Worm (Caenorhabditis elegans): ENCODE results near the gene W02B12.11.

Gene W02B12.11

DNA sequence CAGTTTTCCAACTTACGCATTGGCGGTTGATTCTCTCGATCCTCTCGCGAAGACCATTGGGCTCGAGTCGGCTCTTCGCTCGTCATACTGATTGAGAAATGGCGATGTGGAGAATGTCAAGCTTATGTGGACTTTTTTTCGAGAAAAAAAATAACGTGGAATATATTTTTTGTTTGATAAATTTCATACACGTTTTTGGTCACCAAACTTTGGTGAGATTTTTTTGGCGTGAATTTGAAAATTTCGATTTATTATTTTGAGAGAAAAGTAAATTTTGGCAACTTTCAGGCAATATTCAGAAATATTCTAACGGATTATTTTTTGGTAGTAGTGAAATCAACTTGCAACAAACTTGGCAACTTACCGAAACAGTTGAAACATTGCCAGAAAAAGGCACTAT is 5.4 kb downstream of the W02B12.11 start, which contains the start of gene W02B12.12:
Gene W02B12.12 (minus strand): TSS at position 101 of the 400 bp plus-strand sequence.
- TF ChIP-seq nhr-77 (tag; optimal IDR thresholded peaks at IDR 0.05) (no peak), nhr-129 (tag; optimal IDR thresholded peaks at IDR 0.05) (no peak)

DNA sequence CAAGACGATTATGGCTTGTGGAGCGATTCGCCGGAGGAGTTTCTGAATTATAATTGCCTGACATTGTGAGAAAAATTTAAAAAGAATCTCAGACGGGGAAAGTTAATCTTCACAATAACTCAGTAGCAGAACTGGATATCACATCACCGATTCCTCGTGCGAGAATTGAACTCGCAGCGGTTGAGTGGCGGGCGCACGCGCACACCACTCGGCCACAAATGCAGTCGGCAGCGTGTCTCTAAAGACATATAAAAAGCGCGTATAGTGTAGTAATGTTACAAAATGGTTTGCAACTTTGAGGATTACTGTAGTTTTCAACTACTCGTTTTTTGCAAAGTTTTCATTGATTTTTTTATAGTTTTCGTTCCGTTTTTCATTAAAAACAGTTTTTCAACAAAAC is 10.9 kb downstream of the W02B12.11 start:
- TF ChIP-seq nhr-23 (tag; optimal IDR thresholded peaks at IDR 0.05): no peak
- no peak for TF ChIP-seq ama-1 (optimal IDR thresholded peaks at IDR 0.05)
- TF ChIP-seq C34F6.9 (tag; optimal IDR thresholded peaks at IDR 0.05): peak; percentile 78
- peak; percentile 63 for TF ChIP-seq crh-2 (tag; optimal IDR thresholded peaks at IDR 0.05)
- TF ChIP-seq alr-1 (tag; optimal IDR thresholded peaks at IDR 0.05): no peak
- no peak for TF ChIP-seq unc-62 (GFP tag; optimal IDR thresholded peaks at IDR 0.05)
- peak; percentile 39 for TF ChIP-seq nhr-11 (tag; optimal IDR thresholded peaks at IDR 0.05)
- no peak for TF ChIP-seq ztf-1 (GFP tag; conservative IDR thresholded peaks at IDR 0.05)
- TF ChIP-seq aly-2 (tag; optimal IDR thresholded peaks at IDR 0.05): no peak
- peak; percentile 79 for TF ChIP-seq nhr-21 (tag; optimal IDR thresholded peaks at IDR 0.05)
- TF ChIP-seq unc-55 (GFP tag; optimal IDR thresholded peaks at IDR 0.05): peak; percentile 74
- TF ChIP-seq peb-1 (tag; optimal IDR thresholded peaks at IDR 0.05): no peak
- TF ChIP-seq sem-4 (tag; optimal IDR thresholded peaks at IDR 0.05): no peak
- TF ChIP-seq ztf-4 (tag; optimal IDR thresholded peaks at IDR 0.05): peak; percentile 59
- no peak for TF ChIP-seq elt-3 (tag; optimal IDR thresholded peaks at IDR 0.05)
- peak; percentile 56 for TF ChIP-seq gmeb-1 (tag; optimal IDR thresholded peaks at IDR 0.05)
- no peak for TF ChIP-seq R02D3.7 (tag; optimal IDR thresholded peaks at IDR 0.05)
- TF ChIP-seq ZK546.5 (tag; optimal IDR thresholded peaks at IDR 0.05): no peak
- peak; percentile 1 for TF ChIP-seq zag-1 (tag; optimal IDR thresholded peaks at IDR 0.05)
- no peak for TF ChIP-seq ztf-11 (tag; optimal IDR thresholded peaks at IDR 0.05)
- peak; percentile 72 for TF ChIP-seq sma-9 (GFP tag; optimal IDR thresholded peaks at IDR 0.05)
- TF ChIP-seq sma-9 (tag; optimal IDR thresholded peaks at IDR 0.05): no peak
- TF ChIP-seq sma-3 (GFP tag; optimal IDR thresholded peaks at IDR 0.05): peak; percentile 67
- no peak for TF ChIP-seq lin-39 (tag; optimal IDR thresholded peaks at IDR 0.05)
- TF ChIP-seq blmp-1 (tag; optimal IDR thresholded peaks at IDR 0.05; ENCODE audit: insufficient read depth): no peak
- peak; percentile 54 for TF ChIP-seq mab-5 (tag; optimal IDR thresholded peaks at IDR 0.05)
- TF ChIP-seq F13H6.1 (tag; optimal IDR thresholded peaks at IDR 0.05): peak; percentile 48
- TF ChIP-seq nhr-10 (tag; optimal IDR thresholded peaks at IDR 0.05): no peak
- TF ChIP-seq snpc-4 (tag; optimal IDR thresholded peaks at IDR 0.05): peak; percentile 19
- TF ChIP-seq dmd-4 (tag; optimal IDR thresholded peaks at IDR 0.05): no peak
- TF ChIP-seq nhr-129 (tag; optimal IDR thresholded peaks at IDR 0.05): peak; percentile 88
- peak; percentile 25 to 64 for TF ChIP-seq mdl-1 (tag; optimal IDR thresholded peaks at IDR 0.05)
- TF ChIP-seq nhr-12 (tag; optimal IDR thresholded peaks at IDR 0.05): no peak
- TF ChIP-seq ceh-16 (tag; optimal IDR thresholded peaks at IDR 0.05): peak; percentile 13
- TF ChIP-seq unc-39 (tag; optimal IDR thresholded peaks at IDR 0.05): no peak
- peak; percentile 85 for TF ChIP-seq Y55F3AM.14 (GFP tag; optimal IDR thresholded peaks at IDR 0.05)
- TF ChIP-seq lin-13 (GFP tag; optimal IDR thresholded peaks at IDR 0.05): no peak
- peak; percentile 70 for TF ChIP-seq fos-1 (tag; optimal IDR thresholded peaks at IDR 0.05)
- peak; percentile 35 for TF ChIP-seq egl-27 (tag; optimal IDR thresholded peaks at IDR 0.05)
- TF ChIP-seq lin-11 (tag; optimal IDR thresholded peaks at IDR 0.05): peak; percentile 92
- no peak for TF ChIP-seq elt-1 (tag; optimal IDR thresholded peaks at IDR 0.05)
- peak; percentile 23 for TF ChIP-seq nhr-6 (tag; optimal IDR thresholded peaks at IDR 0.05)
- TF ChIP-seq nhr-25 (tag; optimal IDR thresholded peaks at IDR 0.05): peak; percentile 58
- no peak for TF ChIP-seq skn-1 (tag; optimal IDR thresholded peaks at IDR 0.05)
- no peak for TF ChIP-seq nhr-237 (tag; optimal IDR thresholded peaks at IDR 0.05)
- TF ChIP-seq mbf-1 (tag; optimal IDR thresholded peaks at IDR 0.05): no peak
- TF ChIP-seq lsy-2 (tag; optimal IDR thresholded peaks at IDR 0.05): peak; percentile 48 to 88
- peak; percentile 59 for TF ChIP-seq ceh-82 (tag; optimal IDR thresholded peaks at IDR 0.05)
- TF ChIP-seq nhr-77 (tag; optimal IDR thresholded peaks at IDR 0.05): no peak

Measured in whole organism, L2 larva.